Worm (Caenorhabditis elegans): ENCODE results near the gene Y49A3A.4.

Gene Y49A3A.4

ce11 chrV:14324502-14325467 lies 33.9 kb downstream of the Y49A3A.4 start, which contains the start of the genes F47B8.4 and F47B8.18:
Gene F47B8.4, minus strand, starts transcription at chrV:14324673.
Gene F47B8.18, minus strand, starts transcription at chrV:14325464.
- TF ChIP-seq tab-1 (GFP tag; IDR thresholded peaks at IDR 0.05) (no peak), ztf-23 (GFP tag; IDR thresholded peaks at IDR 0.05) (no peak), klf-2 (GFP tag; conservative IDR thresholded peaks at IDR 0.05) (no peak), T22C8.4 (GFP tag; IDR thresholded peaks at IDR 0.05) (no peak), ref-1 (GFP tag; conservative IDR thresholded peaks at IDR 0.05) (no peak), med-1 (GFP tag; optimal IDR thresholded peaks at IDR 0.05; ENCODE audit: insufficient read depth) (no peak), cog-1 (tag; optimal IDR thresholded peaks at IDR 0.05) (no peak), ztf-29 (GFP tag; IDR thresholded peaks at IDR 0.05) (no peak), flt-1 (GFP tag; IDR thresholded peaks at IDR 0.05) (no peak)

ce11 chrV:14322743-14323142 lies 35.9 kb downstream of the Y49A3A.4 start, which contains the start of gene F47B8.3:
Gene F47B8.3, minus strand, starts transcription at chrV:14323003.
- TF ChIP-seq tab-1 (GFP tag; IDR thresholded peaks at IDR 0.05), result no peak
- no peak for TF ChIP-seq cog-1 (tag; optimal IDR thresholded peaks at IDR 0.05)
- no peak for TF ChIP-seq ztf-29 (GFP tag; IDR thresholded peaks at IDR 0.05)
- TF ChIP-seq klf-2 (GFP tag; conservative IDR thresholded peaks at IDR 0.05), result no peak
- no peak for TF ChIP-seq ref-1 (GFP tag; conservative IDR thresholded peaks at IDR 0.05)
- no peak for TF ChIP-seq T22C8.4 (GFP tag; IDR thresholded peaks at IDR 0.05)
- no peak for TF ChIP-seq flt-1 (GFP tag; IDR thresholded peaks at IDR 0.05)
- no peak for TF ChIP-seq med-1 (GFP tag; optimal IDR thresholded peaks at IDR 0.05; ENCODE audit: insufficient read depth)
- no peak for TF ChIP-seq ztf-23 (GFP tag; IDR thresholded peaks at IDR 0.05)

- TF ChIP-seq cog-1 (tag; optimal IDR thresholded peaks at IDR 0.05) (no peak), ztf-29 (GFP tag; IDR thresholded peaks at IDR 0.05) (no peak), klf-2 (GFP tag; conservative IDR thresholded peaks at IDR 0.05) (no peak), ztf-23 (GFP tag; IDR thresholded peaks at IDR 0.05) (no peak), tab-1 (GFP tag; IDR thresholded peaks at IDR 0.05) (no peak), ref-1 (GFP tag; conservative IDR thresholded peaks at IDR 0.05) (no peak)
These were observed 37.9 kb downstream of the Y49A3A.4 start for ce11 chrV:14320730-14321319.

ce11 chrV:14320246-14320645 lies 38.4 kb downstream of the Y49A3A.4 start, which contains the start of gene F47B8.14:
Gene F47B8.14, plus strand, starts transcription at chrV:14320546.
- TF ChIP-seq cog-1 (tag; optimal IDR thresholded peaks at IDR 0.05), result no peak
- TF ChIP-seq klf-2 (GFP tag; conservative IDR thresholded peaks at IDR 0.05), result no peak
- TF ChIP-seq ref-1 (GFP tag; conservative IDR thresholded peaks at IDR 0.05), result no peak
- no peak for TF ChIP-seq ztf-29 (GFP tag; IDR thresholded peaks at IDR 0.05)
- no peak for TF ChIP-seq med-1 (GFP tag; optimal IDR thresholded peaks at IDR 0.05; ENCODE audit: insufficient read depth)
- TF ChIP-seq ztf-23 (GFP tag; IDR thresholded peaks at IDR 0.05), result no peak
- no peak for TF ChIP-seq tab-1 (GFP tag; IDR thresholded peaks at IDR 0.05)
- no peak for TF ChIP-seq flt-1 (GFP tag; IDR thresholded peaks at IDR 0.05)
- TF ChIP-seq T22C8.4 (GFP tag; IDR thresholded peaks at IDR 0.05), result no peak

ce11 chrV:14319101-14319781 lies 39.4 kb downstream of the Y49A3A.4 start, which contains the start of gene F47B8.13:
Gene F47B8.13, minus strand, starts transcription at chrV:14319731.
- no peak for TF ChIP-seq ztf-29 (GFP tag; IDR thresholded peaks at IDR 0.05)
- no peak for TF ChIP-seq ztf-23 (GFP tag; IDR thresholded peaks at IDR 0.05)
- TF ChIP-seq klf-2 (GFP tag; conservative IDR thresholded peaks at IDR 0.05), result no peak
- TF ChIP-seq T22C8.4 (GFP tag; IDR thresholded peaks at IDR 0.05), result no peak
- no peak for TF ChIP-seq ref-1 (GFP tag; conservative IDR thresholded peaks at IDR 0.05)
- TF ChIP-seq tab-1 (GFP tag; IDR thresholded peaks at IDR 0.05), result no peak
- TF ChIP-seq med-1 (GFP tag; optimal IDR thresholded peaks at IDR 0.05; ENCODE audit: insufficient read depth), result no peak
- no peak for TF ChIP-seq cog-1 (tag; optimal IDR thresholded peaks at IDR 0.05)
- no peak for TF ChIP-seq flt-1 (GFP tag; IDR thresholded peaks at IDR 0.05)

ce11 chrV:14317621-14318020 lies 41.1 kb downstream of the Y49A3A.4 start:
- TF ChIP-seq flt-1 (GFP tag; IDR thresholded peaks at IDR 0.05) (no peak), klf-2 (GFP tag; conservative IDR thresholded peaks at IDR 0.05) (no peak), ztf-23 (GFP tag; IDR thresholded peaks at IDR 0.05) (no peak), cog-1 (tag; optimal IDR thresholded peaks at IDR 0.05) (no peak), med-1 (GFP tag; optimal IDR thresholded peaks at IDR 0.05; ENCODE audit: insufficient read depth) (no peak), tab-1 (GFP tag; IDR thresholded peaks at IDR 0.05) (no peak), T22C8.4 (GFP tag; IDR thresholded peaks at IDR 0.05) (no peak), ztf-29 (GFP tag; IDR thresholded peaks at IDR 0.05) (no peak), ref-1 (GFP tag; conservative IDR thresholded peaks at IDR 0.05) (no peak)

- no peak for TF ChIP-seq cog-1 (tag; optimal IDR thresholded peaks at IDR 0.05)
- no peak for TF ChIP-seq med-1 (GFP tag; optimal IDR thresholded peaks at IDR 0.05; ENCODE audit: insufficient read depth)
- no peak for TF ChIP-seq tab-1 (GFP tag; IDR thresholded peaks at IDR 0.05)
- TF ChIP-seq flt-1 (GFP tag; IDR thresholded peaks at IDR 0.05), result no peak
- TF ChIP-seq ztf-23 (GFP tag; IDR thresholded peaks at IDR 0.05), result no peak
- no peak for TF ChIP-seq T22C8.4 (GFP tag; IDR thresholded peaks at IDR 0.05)
- no peak for TF ChIP-seq ref-1 (GFP tag; conservative IDR thresholded peaks at IDR 0.05)
- TF ChIP-seq klf-2 (GFP tag; conservative IDR thresholded peaks at IDR 0.05), result no peak
- no peak for TF ChIP-seq ztf-29 (GFP tag; IDR thresholded peaks at IDR 0.05)
These were observed 41.5 kb downstream of the Y49A3A.4 start for ce11 chrV:14317204-14317603.

- TF ChIP-seq flt-1 (GFP tag; IDR thresholded peaks at IDR 0.05), result no peak
- TF ChIP-seq ref-1 (GFP tag; conservative IDR thresholded peaks at IDR 0.05), result no peak
- TF ChIP-seq T22C8.4 (GFP tag; IDR thresholded peaks at IDR 0.05), result no peak
- TF ChIP-seq ztf-23 (GFP tag; IDR thresholded peaks at IDR 0.05), result no peak
These were observed 42.2 kb downstream of the Y49A3A.4 start, which contains the start of gene F47B8.2 for ce11 chrV:14316525-14316924. Gene F47B8.2, minus strand, starts transcription at chrV:14316625.
